Worm (Caenorhabditis elegans) whole organism, L3 larva: Measurements from ENCODE around the gene try-13.
A peak's percentile ranks its signal among the peaks of the same experiment; 100 is the strongest.

ENCODE experiments used
- R02D3.7 ChIP-seq: fragments of 150-350 bp; optimal IDR thresholded peaks from 2 replicates; lab custom pipeline; 2014; ENCODE audit warnings: missing biosample characterization, missing genetic modification characterization
- ZK546.5 ChIP-seq: sonication (generic microtip); optimal IDR thresholded peaks from 2 replicates; lab custom pipeline; 2017; ENCODE audit warnings: missing biosample characterization, missing genetic modification characterization
- aly-2 ChIP-seq: fragments of 150-350 bp; optimal IDR thresholded peaks from 2 replicates; lab custom pipeline; 2014; ENCODE audit warnings: missing biosample characterization, missing genetic modification characterization
- ama-1 ChIP-seq: fragments of 150-350 bp; optimal IDR thresholded peaks from 2 replicates; lab custom pipeline; 2018
- ceh-16 ChIP-seq: sonication (generic microtip); optimal IDR thresholded peaks from 2 replicates; lab custom pipeline; 2017; ENCODE audit warnings: missing biosample characterization, missing genetic modification characterization
- ceh-28 ChIP-seq: fragments of 150-350 bp; optimal IDR thresholded peaks from 2 replicates; lab custom pipeline; 2014; ENCODE audit warnings: missing biosample characterization, missing genetic modification reagents, missing genetic modification characterization
- ceh-82 ChIP-seq: fragments of 150-350 bp; optimal IDR thresholded peaks from 2 replicates; lab custom pipeline; 2014; ENCODE audit warnings: missing biosample characterization, missing genetic modification characterization
- ceh-9 ChIP-seq: sonication (generic microtip); optimal IDR thresholded peaks from 2 replicates; lab custom pipeline; 2018; ENCODE audit warnings: missing biosample characterization, missing genetic modification characterization
- daf-12 ChIP-seq: fragments of 150-350 bp; optimal IDR thresholded peaks from 2 replicates; lab custom pipeline; 2014; ENCODE audit warnings: missing biosample characterization, missing genetic modification reagents, missing genetic modification characterization
- egl-27 ChIP-seq: sonication (generic microtip); optimal IDR thresholded peaks from 4 replicates; lab custom pipeline; 2017; ENCODE audit warnings: missing biosample characterization, missing genetic modification reagents, missing genetic modification characterization
- egl-5 ChIP-seq: fragments of 150-350 bp; optimal IDR thresholded peaks from 2 replicates; lab custom pipeline; 2017; ENCODE audit warnings: missing biosample characterization, missing genetic modification reagents, missing genetic modification characterization, inconsistent platforms
- elt-1 ChIP-seq: fragments of 150-350 bp; optimal IDR thresholded peaks from 2 replicates; lab custom pipeline; 2014; ENCODE audit warnings: missing biosample characterization, missing genetic modification characterization
- elt-2 ChIP-seq: sonication (generic microtip); optimal IDR thresholded peaks from 2 replicates; lab custom pipeline; 2016; ENCODE audit warnings: missing genetic modification reagents, mild to moderate bottlenecking, missing genetic modification characterization, missing compliant biosample characterization
- elt-3 ChIP-seq, 3 experiments: fragments of 150-350 bp in 1 of 3; sonication (generic microtip) in 2 of 3; optimal IDR thresholded peaks; 2 replicates in 2 of 3; 4 replicates in 1 of 3; lab custom pipeline; 2014 to 2017; ENCODE audit warnings: missing biosample characterization in 3 of 3, missing genetic modification characterization in 3 of 3
- eor-1 ChIP-seq, 2 experiments: fragments of 150-350 bp; optimal IDR thresholded peaks; 2 replicates each; lab custom pipeline; 2014 to 2018; ENCODE audit warnings: missing biosample characterization in 2 of 2, missing genetic modification characterization in 2 of 2
- fkh-10 ChIP-seq: sonication (generic microtip); optimal IDR thresholded peaks from 2 replicates; lab custom pipeline; 2017; ENCODE audit warnings: missing biosample characterization, missing genetic modification reagents, missing genetic modification characterization
- fkh-2 ChIP-seq: fragments of 150-350 bp; optimal IDR thresholded peaks from 2 replicates; lab custom pipeline; 2014; ENCODE audit warnings: missing biosample characterization, missing genetic modification reagents, missing genetic modification characterization
- fos-1 ChIP-seq: fragments of 150-350 bp; optimal IDR thresholded peaks from 2 replicates; lab custom pipeline; 2014; ENCODE audit warnings: missing biosample characterization, missing genetic modification characterization
- hmg-11 ChIP-seq: sonication (generic microtip); optimal IDR thresholded peaks from 2 replicates; lab custom pipeline; 2016; ENCODE audit warnings: missing genetic modification characterization, missing compliant biosample characterization
- jun-1 ChIP-seq: fragments of 150-350 bp; optimal IDR thresholded peaks from 2 replicates; lab custom pipeline; 2014; ENCODE audit warnings: missing biosample characterization, missing genetic modification reagents, missing genetic modification characterization
- lin-15B ChIP-seq: fragments of 150-350 bp; optimal IDR thresholded peaks from 2 replicates; lab custom pipeline; 2014; ENCODE audit warnings: missing biosample characterization, missing genetic modification characterization
- lin-39 ChIP-seq: fragments of 150-350 bp; optimal IDR thresholded peaks from 2 replicates; lab custom pipeline; 2018; ENCODE audit warnings: missing biosample characterization, missing genetic modification reagents, missing genetic modification characterization
- lsy-12 ChIP-seq: sonication (generic microtip); optimal IDR thresholded peaks from 2 replicates; lab custom pipeline; 2016; ENCODE audit warnings: mild to moderate bottlenecking, missing genetic modification characterization, missing compliant biosample characterization
- mdl-1 ChIP-seq: fragments of 150-350 bp; optimal IDR thresholded peaks from 2 replicates; lab custom pipeline; 2014; ENCODE audit warnings: missing biosample characterization, missing genetic modification characterization
- mml-1 ChIP-seq: fragments of 150-350 bp; sonication (generic microtip); optimal IDR thresholded peaks from 3 replicates; lab custom pipeline; 2014; ENCODE audit warnings: missing biosample characterization, missing genetic modification characterization
- nfya-1 ChIP-seq: sonication (generic microtip); optimal IDR thresholded peaks from 2 replicates; lab custom pipeline; 2017; ENCODE audit warnings: missing genetic modification characterization, mild to moderate bottlenecking, missing compliant biosample characterization, antibody characterized with exemption, moderate library complexity; ENCODE audit not compliant: insufficient read depth
- nhr-11 ChIP-seq: fragments of 150-350 bp; optimal IDR thresholded peaks from 2 replicates; lab custom pipeline; 2014; ENCODE audit warnings: missing biosample characterization, missing genetic modification characterization
- nhr-12 ChIP-seq: fragments of 150-350 bp; optimal IDR thresholded peaks from 2 replicates; lab custom pipeline; 2014; ENCODE audit warnings: missing biosample characterization, missing genetic modification characterization
- nhr-23 ChIP-seq: fragments of 150-350 bp; optimal IDR thresholded peaks from 2 replicates; lab custom pipeline; 2014; ENCODE audit warnings: missing biosample characterization, missing genetic modification reagents, missing genetic modification characterization
- nhr-237 ChIP-seq: fragments of 150-350 bp; optimal IDR thresholded peaks from 2 replicates; lab custom pipeline; 2014; ENCODE audit warnings: missing biosample characterization, missing genetic modification characterization
- nhr-25 ChIP-seq: sonication (generic microtip); optimal IDR thresholded peaks from 2 replicates; lab custom pipeline; 2017; ENCODE audit warnings: missing biosample characterization, missing genetic modification characterization
- nhr-28 ChIP-seq: fragments of 150-350 bp; optimal IDR thresholded peaks from 2 replicates; lab custom pipeline; 2014; ENCODE audit warnings: missing biosample characterization, missing genetic modification characterization
- nhr-43 ChIP-seq: sonication (generic microtip); optimal IDR thresholded peaks from 2 replicates; lab custom pipeline; 2016; ENCODE audit warnings: mild to moderate bottlenecking, missing genetic modification characterization, missing compliant biosample characterization; ENCODE audit not compliant: poor library complexity, severe bottlenecking
- nhr-67 ChIP-seq: fragments of 150-350 bp; optimal IDR thresholded peaks from 2 replicates; lab custom pipeline; 2014; ENCODE audit warnings: missing biosample characterization, missing genetic modification characterization
- nhr-76 ChIP-seq: fragments of 150-350 bp; sonication (generic microtip); optimal IDR thresholded peaks from 5 replicates; lab custom pipeline; 2014; ENCODE audit warnings: missing biosample characterization, missing genetic modification characterization
- nhr-77 ChIP-seq: fragments of 150-350 bp; optimal IDR thresholded peaks from 2 replicates; lab custom pipeline; 2014; ENCODE audit warnings: missing biosample characterization, missing genetic modification characterization
- pha-4 ChIP-seq: fragments of 150-350 bp; optimal IDR thresholded peaks from 2 replicates; lab custom pipeline; 2014; ENCODE audit warnings: missing biosample characterization, missing genetic modification reagents, missing genetic modification characterization
- pqm-1 ChIP-seq: fragments of 150-350 bp; optimal IDR thresholded peaks from 2 replicates; lab custom pipeline; 2017; ENCODE audit warnings: missing biosample characterization, missing genetic modification characterization, inconsistent platforms
- sea-2 ChIP-seq: fragments of 150-350 bp; sonication (generic microtip); optimal IDR thresholded peaks from 4 replicates; lab custom pipeline; 2014; ENCODE audit warnings: missing biosample characterization, missing genetic modification reagents, missing genetic modification characterization
- skn-1 ChIP-seq: fragments of 150-350 bp; optimal IDR thresholded peaks from 2 replicates; lab custom pipeline; 2014; ENCODE audit warnings: missing biosample characterization, missing genetic modification characterization
- snpc-4 ChIP-seq: fragments of 150-350 bp; optimal IDR thresholded peaks from 2 replicates; lab custom pipeline; 2014; ENCODE audit warnings: missing biosample characterization, missing genetic modification characterization
- tbx-2 ChIP-seq: sonication (generic microtip); optimal IDR thresholded peaks from 2 replicates; lab custom pipeline; 2016; ENCODE audit warnings: mild to moderate bottlenecking, missing genetic modification characterization, missing compliant biosample characterization
- unc-39 ChIP-seq: sonication (generic microtip); optimal IDR thresholded peaks from 4 replicates; lab custom pipeline; 2017; ENCODE audit warnings: missing biosample characterization, missing genetic modification characterization
- unc-62 ChIP-seq: fragments of 150-350 bp; sonication (generic microtip); optimal IDR thresholded peaks from 4 replicates; lab custom pipeline; 2014; ENCODE audit warnings: missing biosample characterization, missing genetic modification reagents, missing genetic modification characterization
- zag-1 ChIP-seq: fragments of 150-350 bp; optimal IDR thresholded peaks from 2 replicates; lab custom pipeline; 2014; ENCODE audit warnings: missing biosample characterization, missing genetic modification characterization
- ztf-11 ChIP-seq: fragments of 150-350 bp; optimal IDR thresholded peaks from 2 replicates; lab custom pipeline; 2014; ENCODE audit warnings: missing biosample characterization, missing genetic modification characterization
- ztf-4 ChIP-seq: fragments of 150-350 bp; optimal IDR thresholded peaks from 2 replicates; lab custom pipeline; 2014; ENCODE audit warnings: missing biosample characterization, missing genetic modification characterization

try-13 gene

ce11 chrV:7413107-7413774 is 26.7 kb upstream of the try-13 start, which contains the start of gene F18E3.11:
F18E3.11 (plus strand) TSS chrV:7413482.
- peak in 1 of 3 experiments; percentile 23 for TF ChIP-seq elt-3 (tag; optimal IDR thresholded peaks at IDR 0.05; lab: Kevin White, UChicago)
- no peak for TF ChIP-seq elt-1
- TF ChIP-seq nhr-23 (tag; lab: Kevin White, UChicago) = peak; percentile 71
- TF ChIP-seq ceh-82 = no peak
- TF ChIP-seq nhr-43 (tag; lab: Kevin White, UChicago) = peak; percentile 84
- TF ChIP-seq skn-1 = peak; percentile 71
- TF ChIP-seq fos-1 (tag; lab: Kevin White, UChicago) = no peak
- peak; percentile 84 for TF ChIP-seq ama-1
- TF ChIP-seq nhr-25 (tag; lab: Kevin White, UChicago) = peak; percentile 71
- no peak for TF ChIP-seq egl-27 (tag; lab: Kevin White, UChicago)

- peak; percentile 83 for TF ChIP-seq ama-1
- no peak for TF ChIP-seq nhr-12 (tag; lab: Kevin White, UChicago)
These were observed 25.0 kb upstream of the try-13 start, which contains the start of gene F18E3.12 for ce11 chrV:7414909-7415308. F18E3.12 (plus strand) TSS chrV:7414985.

- TF ChIP-seq ceh-28 (tag; lab: Kevin White, UChicago) (no peak), elt-1 (no peak), egl-5 (tag; lab: Kevin White, UChicago) (no peak), R02D3.7 (no peak), mdl-1 (tag; lab: Kevin White, UChicago) (no peak), nhr-25 (tag; lab: Kevin White, UChicago) (peak; percentile 92), fos-1 (tag; lab: Kevin White, UChicago) (no peak), zag-1 (tag; lab: Kevin White, UChicago) (no peak), ceh-82 (no peak), sea-2 (GFP tag; lab: Kevin White, UChicago) (no peak), ama-1 (peak; percentile 93), elt-2 (tag; lab: Kevin White, UChicago) (no peak), unc-39 (tag; lab: Kevin White, UChicago) (no peak), ztf-11 (no peak), lsy-12 (tag; lab: Kevin White, UChicago) (peak; percentile 7), unc-62 (GFP tag; lab: Kevin White, UChicago) (no peak), aly-2 (tag; lab: Kevin White, UChicago) (no peak), snpc-4 (tag; lab: Kevin White, UChicago) (no peak), fkh-10 (GFP tag; lab: Kevin White, UChicago) (no peak), nfya-1 (tag; lab: Kevin White, UChicago) (no peak), hmg-11 (tag; lab: Kevin White, UChicago) (no peak), lin-15B (tag; lab: Kevin White, UChicago) (no peak), pha-4 (tag; lab: Kevin White, UChicago) (no peak), egl-27 (tag; lab: Kevin White, UChicago) (peak; percentile 22), nhr-23 (tag; lab: Kevin White, UChicago) (peak; percentile 85), fkh-2 (tag; lab: Kevin White, UChicago) (no peak), nhr-67 (no peak), tbx-2 (tag; lab: Kevin White, UChicago) (peak; percentile 34), nhr-76 (tag; lab: Kevin White, UChicago) (no peak), jun-1 (tag; lab: Kevin White, UChicago) (peak; percentile 37), nhr-237 (tag; lab: Kevin White, UChicago) (no peak), eor-1 (tag; optimal IDR thresholded peaks at IDR 0.05; lab: Kevin White, UChicago) (no peak), nhr-12 (tag; lab: Kevin White, UChicago) (no peak), nhr-28 (no peak), ZK546.5 (no peak), mml-1 (tag; lab: Kevin White, UChicago) (no peak), ceh-9 (tag; lab: Kevin White, UChicago) (no peak), elt-3 (tag; optimal IDR thresholded peaks at IDR 0.05; lab: Kevin White, UChicago) (peak; percentile 33 to 44 (median 38)), lin-39 (tag; lab: Kevin White, UChicago) (no peak), pqm-1 (no peak), nhr-11 (tag; lab: Kevin White, UChicago) (no peak), nhr-77 (tag; lab: Kevin White, UChicago) (no peak), nhr-43 (tag; lab: Kevin White, UChicago) (peak; percentile 93), ztf-4 (tag; lab: Kevin White, UChicago) (no peak), daf-12 (tag; lab: Kevin White, UChicago) (no peak), skn-1 (no peak), ceh-16 (tag; lab: Kevin White, UChicago) (no peak)
These were observed 24.0 kb upstream of the try-13 start, which contains the start of gene F18E3.13 for ce11 chrV:7415780-7416428. F18E3.13 (plus strand) TSS chrV:7416164.
